Worm (Caenorhabditis elegans) whole organism, L4 larva: ENCODE measurements around the gene bec-1.
A peak's percentile ranks its signal among the peaks of the same experiment; 100 is the strongest.

Source experiments
- F26F4.8 ChIP-seq: fragments of 200-800 bp; sonication (Bioruptor generic); conservative IDR thresholded peaks from 2 replicates; pipeline ENCODE4 v1.3.6; 2022; ENCODE audit warnings: missing genetic modification characterization, missing compliant biosample characterization
- T20F7.1 ChIP-seq: fragments of 200-800 bp; sonication (Bioruptor generic); optimal IDR thresholded peaks from 2 replicates; lab custom pipeline; 2018; ENCODE audit warnings: mild to moderate bottlenecking, missing genetic modification characterization, missing compliant biosample characterization
- T26A8.4 ChIP-seq: fragments of 200-800 bp; sonication (Bioruptor generic); IDR thresholded peaks from 2 replicates; pipeline ENCODE4 v1.3.6; 2022; ENCODE audit warnings: missing genetic modification characterization, missing compliant biosample characterization
- Y105C5A.15 ChIP-seq: fragments of 200-800 bp; sonication (Bioruptor generic); IDR thresholded peaks from 2 replicates; pipeline ENCODE4 v1.3.6; 2022; ENCODE audit warnings: missing genetic modification characterization, missing compliant biosample characterization
- Y48G9A.11 ChIP-seq: fragments of 200-800 bp; sonication (Bioruptor generic); IDR thresholded peaks from 2 replicates; pipeline ENCODE4 v1.3.6; 2022; ENCODE audit warnings: missing genetic modification reagents, missing genetic modification characterization, missing compliant biosample characterization
- Y5F2A.4 ChIP-seq: fragments of 200-800 bp; sonication (Bioruptor generic); optimal IDR thresholded peaks from 2 replicates; lab custom pipeline; 2018; ENCODE audit warnings: mild to moderate bottlenecking, missing genetic modification characterization, missing compliant biosample characterization
- Y75B8A.6 ChIP-seq: fragments of 200-800 bp; sonication (Bioruptor generic); IDR thresholded peaks from 2 replicates; pipeline ENCODE4 v1.3.6; 2022; ENCODE audit warnings: missing genetic modification reagents, missing genetic modification characterization, missing compliant biosample characterization
- ZK546.5 ChIP-seq, 2 experiments: sonication (generic microtip); optimal IDR thresholded peaks; 2 replicates each; lab custom pipeline; 2017; ENCODE audit warnings: missing biosample characterization in 2 of 2, missing genetic modification characterization in 2 of 2
- aha-1 ChIP-seq: fragments of 150-350 bp; peaks from one replicate; lab custom pipeline; 2014; ENCODE audit warnings: missing biosample characterization, missing genetic modification characterization
- ama-1 ChIP-seq: fragments of 150-350 bp; optimal IDR thresholded peaks from 2 replicates; lab custom pipeline; 2014; ENCODE audit warnings: inconsistent platforms, mixed read lengths
- arid-1 ChIP-seq: fragments of 200-800 bp; sonication (Bioruptor generic); conservative IDR thresholded peaks from 2 replicates; pipeline ENCODE4 v1.3.6; 2022; ENCODE audit warnings: missing genetic modification reagents, missing genetic modification characterization, missing compliant biosample characterization
- ceh-28 ChIP-seq: fragments of 150-350 bp; optimal IDR thresholded peaks from 2 replicates; lab custom pipeline; 2014; ENCODE audit warnings: missing biosample characterization, missing genetic modification reagents, missing genetic modification characterization
- ceh-62 ChIP-seq: sonication (generic microtip); optimal IDR thresholded peaks from 2 replicates; lab custom pipeline; 2017; ENCODE audit warnings: missing biosample characterization, missing genetic modification characterization
- cey-2 ChIP-seq: sonication (generic microtip); optimal IDR thresholded peaks from 3 replicates; lab custom pipeline; 2017; ENCODE audit warnings: missing genetic modification characterization, mild to moderate bottlenecking, missing compliant biosample characterization, antibody characterized with exemption, borderline replicate concordance; ENCODE audit not compliant: insufficient read depth
- ctbp-1 ChIP-seq: fragments of 200-800 bp; sonication (Bioruptor generic); IDR thresholded peaks from 2 replicates; pipeline ENCODE4 v1.3.6; 2022; ENCODE audit warnings: missing genetic modification reagents, missing genetic modification characterization, missing compliant biosample characterization
- daf-16 ChIP-seq, 3 experiments: sonication (generic microtip); optimal IDR thresholded peaks; 2 replicates each; lab custom pipeline; 2016 to 2017; ENCODE audit warnings: missing genetic modification characterization in 3 of 3, missing genetic modification reagents in 3 of 3, mild to moderate bottlenecking in 2 of 3, missing compliant biosample characterization in 2 of 3, missing biosample characterization in 1 of 3, moderate library complexity in 1 of 3
- daf-8 ChIP-seq: fragments of 200-800 bp; sonication (Bioruptor generic); IDR thresholded peaks from 2 replicates; pipeline ENCODE4 v1.3.6; 2022; ENCODE audit warnings: missing genetic modification characterization, missing compliant biosample characterization
- dmd-6 ChIP-seq: fragments of 200-800 bp; sonication (Bioruptor generic); IDR thresholded peaks from 2 replicates; pipeline ENCODE4 v1.3.6; 2022; ENCODE audit warnings: missing genetic modification reagents, missing genetic modification characterization, missing compliant biosample characterization
- dpl-1 ChIP-seq: fragments of 150-350 bp; optimal IDR thresholded peaks from 2 replicates; lab custom pipeline; 2014; ENCODE audit warnings: missing biosample characterization, missing genetic modification reagents, missing genetic modification characterization
- duxl-1 ChIP-seq: sonication (generic microtip); optimal IDR thresholded peaks from 2 replicates; lab custom pipeline; 2016; ENCODE audit warnings: mild to moderate bottlenecking, missing genetic modification characterization, moderate library complexity, missing compliant biosample characterization; ENCODE audit not compliant: poor library complexity
- dve-1 ChIP-seq: sonication (generic microtip); optimal IDR thresholded peaks from 2 replicates; lab custom pipeline; 2017; ENCODE audit warnings: antibody characterized with exemption, mild to moderate bottlenecking, missing genetic modification characterization, missing compliant biosample characterization; ENCODE audit not compliant: insufficient read depth
- egl-43 ChIP-seq: fragments of 200-800 bp; sonication (Bioruptor generic); IDR thresholded peaks from 2 replicates; pipeline ENCODE4 v1.3.6; 2022; ENCODE audit warnings: missing genetic modification reagents, missing genetic modification characterization, missing compliant biosample characterization
- hif-1 ChIP-seq, 2 experiments: sonication (generic microtip); optimal IDR thresholded peaks; 2 replicates each; lab custom pipeline; 2016 to 2017; ENCODE audit warnings: missing compliant biosample characterization in 2 of 2, missing genetic modification characterization in 2 of 2, missing genetic modification reagents in 2 of 2, missing genotype in 2 of 2, mild to moderate bottlenecking in 1 of 2
- hlh-11 ChIP-seq: fragments of 200-800 bp; sonication (Bioruptor generic); optimal IDR thresholded peaks from 2 replicates; lab custom pipeline; 2018; ENCODE audit warnings: mild to moderate bottlenecking, missing genetic modification characterization, missing compliant biosample characterization
- hlh-30 ChIP-seq: sonication (generic microtip); optimal IDR thresholded peaks from 2 replicates; lab custom pipeline; 2017; ENCODE audit warnings: antibody characterized with exemption, mild to moderate bottlenecking, missing genetic modification characterization, missing compliant biosample characterization; ENCODE audit not compliant: insufficient read depth
- hmg-1.1 ChIP-seq: fragments of 200-800 bp; sonication (Bioruptor generic); IDR thresholded peaks from 2 replicates; pipeline ENCODE4 v1.3.6; 2022; ENCODE audit warnings: missing genetic modification reagents, missing genetic modification characterization, missing compliant biosample characterization
- jun-1 ChIP-seq: fragments of 150-350 bp; optimal IDR thresholded peaks from 2 replicates; lab custom pipeline; 2014; ENCODE audit warnings: missing biosample characterization, missing genetic modification reagents, missing genetic modification characterization
- lim-7 ChIP-seq: fragments of 200-800 bp; sonication (Bioruptor generic); IDR thresholded peaks from 2 replicates; pipeline ENCODE4 v1.3.6; 2022; ENCODE audit warnings: missing genetic modification characterization, missing compliant biosample characterization
- lin-1 ChIP-seq: fragments of 200-800 bp; sonication (Bioruptor generic); IDR thresholded peaks from 2 replicates; pipeline ENCODE4 v1.3.6; 2022; ENCODE audit warnings: missing genetic modification reagents, missing genetic modification characterization, missing compliant biosample characterization
- lin-13 ChIP-seq: fragments of 150-350 bp; optimal IDR thresholded peaks from 2 replicates; lab custom pipeline; 2014; ENCODE audit warnings: missing biosample characterization, missing genetic modification reagents, missing genetic modification characterization
- lin-29 ChIP-seq: fragments of 200-800 bp; sonication (Bioruptor generic); IDR thresholded peaks from 2 replicates; pipeline ENCODE4 v1.3.6; 2022; ENCODE audit warnings: missing genetic modification reagents, missing genetic modification characterization, missing compliant biosample characterization
- lsy-2 ChIP-seq, 2 experiments: fragments of 150-350 bp in 1 of 2; sonication (generic microtip) in 1 of 2; optimal IDR thresholded peaks; 2 replicates each; lab custom pipeline; 2014 to 2017; ENCODE audit warnings: missing biosample characterization in 2 of 2, missing genetic modification characterization in 2 of 2
- madf-5 ChIP-seq, 2 experiments: fragments of 200-800 bp; sonication (Bioruptor generic); IDR thresholded peaks; 2 replicates each; pipeline ENCODE4 v1.3.6; 2022; ENCODE audit warnings: missing compliant biosample characterization in 2 of 2, missing genetic modification characterization in 2 of 2
- mdt-29 ChIP-seq: fragments of 200-800 bp; sonication (Bioruptor generic); IDR thresholded peaks from 2 replicates; pipeline ENCODE4 v1.3.6; 2022; ENCODE audit warnings: missing genetic modification reagents, missing genetic modification characterization, missing compliant biosample characterization
- mep-1 ChIP-seq: fragments of 150-350 bp; sonication (generic microtip); optimal IDR thresholded peaks from 3 replicates; lab custom pipeline; 2014; ENCODE audit warnings: missing biosample characterization, missing genetic modification characterization
- mes-2 ChIP-seq: sonication (generic microtip); optimal IDR thresholded peaks from 2 replicates; lab custom pipeline; 2016; ENCODE audit warnings: missing genotype, mild to moderate bottlenecking, missing genetic modification characterization, missing compliant biosample characterization; ENCODE audit not compliant: poor library complexity, severe bottlenecking
- mxl-2 ChIP-seq: fragments of 200-800 bp; sonication (Bioruptor generic); conservative IDR thresholded peaks from 2 replicates; pipeline ENCODE4 v1.3.6; 2022; ENCODE audit warnings: missing genetic modification reagents, missing genetic modification characterization, missing compliant biosample characterization
- nhr-102 ChIP-seq: sonication (generic microtip); optimal IDR thresholded peaks from 2 replicates; lab custom pipeline; 2016; ENCODE audit warnings: mild to moderate bottlenecking, missing genetic modification characterization, moderate library complexity, missing compliant biosample characterization
- nhr-11 ChIP-seq: fragments of 150-350 bp; optimal IDR thresholded peaks from 2 replicates; lab custom pipeline; 2014; ENCODE audit warnings: missing biosample characterization, missing genetic modification characterization
- nhr-25 ChIP-seq: sonication (generic microtip); optimal IDR thresholded peaks from 2 replicates; lab custom pipeline; 2017; ENCODE audit warnings: missing genetic modification characterization, mild to moderate bottlenecking, missing compliant biosample characterization, antibody characterized with exemption, moderate library complexity, borderline replicate concordance; ENCODE audit not compliant: insufficient read depth
- nhr-41 ChIP-seq: fragments of 200-800 bp; sonication (Bioruptor generic); IDR thresholded peaks from 2 replicates; pipeline ENCODE4 v1.3.6; 2022; ENCODE audit warnings: missing genetic modification reagents, missing genetic modification characterization, missing compliant biosample characterization
- nhr-77 ChIP-seq: fragments of 150-350 bp; optimal IDR thresholded peaks from 2 replicates; lab custom pipeline; 2014; ENCODE audit warnings: missing biosample characterization, missing genetic modification characterization
- php-3 ChIP-seq: fragments of 200-800 bp; sonication (Bioruptor generic); IDR thresholded peaks from 2 replicates; pipeline ENCODE4 v1.3.6; 2022; ENCODE audit warnings: missing genetic modification reagents, missing genetic modification characterization, missing compliant biosample characterization
- rbr-2 ChIP-seq: sonication (generic microtip); optimal IDR thresholded peaks from 2 replicates; lab custom pipeline; 2016; ENCODE audit warnings: missing genotype, missing genetic modification characterization, missing compliant biosample characterization
- saeg-2 ChIP-seq: fragments of 200-800 bp; sonication (Bioruptor generic); IDR thresholded peaks from 2 replicates; pipeline ENCODE4 v1.3.6; 2022; ENCODE audit warnings: missing genetic modification reagents, missing genetic modification characterization, missing compliant biosample characterization
- set-16 ChIP-seq: fragments of 200-800 bp; sonication (Bioruptor generic); IDR thresholded peaks from 2 replicates; pipeline ENCODE4 v1.3.6; 2022; ENCODE audit warnings: missing genetic modification reagents, missing genetic modification characterization, missing compliant biosample characterization
- tag-97 ChIP-seq: fragments of 200-800 bp; sonication (Bioruptor generic); IDR thresholded peaks from 2 replicates; pipeline ENCODE4 v1.3.6; 2022; ENCODE audit warnings: missing genetic modification characterization, missing compliant biosample characterization
- unc-130 ChIP-seq: sonication (generic microtip); optimal IDR thresholded peaks from 2 replicates; lab custom pipeline; 2016; ENCODE audit warnings: missing genetic modification reagents, missing genetic modification characterization, missing compliant biosample characterization
- zip-2 ChIP-seq: fragments of 150-350 bp; optimal IDR thresholded peaks from 2 replicates; lab custom pipeline; 2014; ENCODE audit warnings: missing biosample characterization, missing genetic modification characterization

The bec-1 gene

ce11 chrIV:5665353-5665918 lies 1.2 kb upstream of the bec-1 start:
- no peak for TF ChIP-seq lin-1
- TF ChIP-seq hmg-1.1: peak; percentile 53; the same call in 1 of the 2 replicates
- no peak for TF ChIP-seq daf-8 (GFP tag; lab: Robert Waterston, UW)
- no peak for TF ChIP-seq madf-5 (GFP tag; IDR thresholded peaks at IDR 0.05; lab: Robert Waterston, UW)
- no peak for TF ChIP-seq set-16
- peak in 1 of 2 experiments; percentile 5 for TF ChIP-seq daf-16 (GFP tag; optimal IDR thresholded peaks at IDR 0.05; lab: Kevin White, UChicago)
- peak; percentile 15 for TF ChIP-seq daf-16 (tag; optimal IDR thresholded peaks at IDR 0.05; lab: Kevin White, UChicago)
- no peak; the same call in 1 of the 2 replicates for TF ChIP-seq lim-7 (GFP tag; lab: Robert Waterston, UW)
- peak; percentile 60 for TF ChIP-seq dmd-6
- no peak for TF ChIP-seq unc-130 (GFP tag; lab: Kevin White, UChicago)
- TF ChIP-seq nhr-102: no peak
- 0 out of 2 replicates have a peak, but pooled peaks have one; percentile 19 for TF ChIP-seq arid-1 (GFP tag; lab: Robert Waterston, UW)
- TF ChIP-seq hif-1 (tag; optimal IDR thresholded peaks at IDR 0.05; lab: Kevin White, UChicago): peak in 1 of 2 experiments; percentile 58
- TF ChIP-seq Y75B8A.6 (GFP tag; lab: Robert Waterston, UW): no peak
- no peak for TF ChIP-seq egl-43 (GFP tag; lab: Robert Waterston, UW)
- no peak for TF ChIP-seq tag-97 (GFP tag; lab: Robert Waterston, UW)
- TF ChIP-seq Y105C5A.15 (GFP tag; lab: Robert Waterston, UW): no peak
- TF ChIP-seq nhr-25 (tag; lab: Kevin White, UChicago): peak; percentile 61
- TF ChIP-seq hlh-11 (tag; lab: Kevin White, UChicago): peak; percentile 81
- no peak for TF ChIP-seq ceh-28 (tag; lab: Kevin White, UChicago)
- no peak for TF ChIP-seq nhr-41 (GFP tag; lab: Robert Waterston, UW)
- TF ChIP-seq lin-29 (GFP tag; lab: Robert Waterston, UW): no peak
- no peak for TF ChIP-seq jun-1 (tag; lab: Kevin White, UChicago)
- no peak for TF ChIP-seq php-3 (GFP tag; lab: Robert Waterston, UW)
- peak; percentile 97 for TF ChIP-seq aha-1 (tag; lab: Kevin White, UChicago)
- TF ChIP-seq dpl-1 (GFP tag; lab: Kevin White, UChicago): no peak
- TF ChIP-seq saeg-2 (GFP tag; lab: Robert Waterston, UW): no peak
- peak in 1 of 2 experiments; percentile 59 for TF ChIP-seq lsy-2 (tag; optimal IDR thresholded peaks at IDR 0.05; lab: Kevin White, UChicago)
- TF ChIP-seq mdt-29 (GFP tag; lab: Robert Waterston, UW): 0 out of 2 replicates have a peak, but pooled peaks have one; percentile 25
- TF ChIP-seq ZK546.5 (tag; optimal IDR thresholded peaks at IDR 0.05; lab: Kevin White, UChicago): no peak
- TF ChIP-seq ceh-62 (tag; lab: Kevin White, UChicago): no peak
- peak; percentile 40 for TF ChIP-seq mep-1 (tag; lab: Kevin White, UChicago)
- peak; percentile 69 for TF ChIP-seq nhr-11 (tag; lab: Kevin White, UChicago)
- TF ChIP-seq Y5F2A.4 (GFP tag; lab: Kevin White, UChicago): no peak
- no peak; the same call in 1 of the 2 replicates for TF ChIP-seq T26A8.4 (GFP tag; lab: Robert Waterston, UW)
- TF ChIP-seq ama-1 (lab: Kevin White, UChicago): no peak
- TF ChIP-seq Y48G9A.11 (GFP tag; lab: Robert Waterston, UW): no peak
- TF ChIP-seq nhr-77: no peak
- no peak for TF ChIP-seq cey-2 (tag; lab: Kevin White, UChicago)
- no peak for TF ChIP-seq T20F7.1
- no peak for TF ChIP-seq F26F4.8 (GFP tag; lab: Robert Waterston, UW)
- no peak for TF ChIP-seq rbr-2 (tag; lab: Kevin White, UChicago)
- TF ChIP-seq mes-2 (tag; lab: Kevin White, UChicago): peak; percentile 37
- no peak for TF ChIP-seq duxl-1 (tag; lab: Kevin White, UChicago)
- TF ChIP-seq lin-13: peak; percentile 67
- no peak for TF ChIP-seq mxl-2 (GFP tag; lab: Robert Waterston, UW)
- no peak for TF ChIP-seq ctbp-1
- TF ChIP-seq hlh-30 (tag; lab: Kevin White, UChicago): peak; percentile 47
- TF ChIP-seq zip-2: no peak
- peak; percentile 57 for TF ChIP-seq dve-1 (tag; lab: Kevin White, UChicago)
